Fruit fly (Drosophila melanogaster): ENCODE results near the gene CG42464.

Gene CG42464

DNA sequence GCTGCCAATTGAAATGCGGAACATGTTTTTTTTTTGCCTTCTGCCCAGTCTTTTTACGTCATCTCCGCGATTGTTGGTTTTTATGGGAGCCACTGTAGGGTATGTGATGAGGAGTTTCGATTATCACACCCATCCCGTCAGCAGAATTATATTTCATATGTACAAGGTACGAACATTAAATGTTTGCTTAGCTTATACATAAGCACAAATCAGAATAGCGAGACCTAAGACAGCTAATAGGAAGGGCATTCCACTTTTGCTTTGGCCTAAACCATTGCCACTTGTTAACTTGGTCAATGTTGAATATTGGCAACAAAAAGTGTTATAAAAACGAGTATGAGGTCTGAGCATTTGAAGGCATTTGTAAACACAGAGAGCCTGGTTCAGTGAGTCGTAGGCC, 4.0 kb downstream of the CG42464 start, which contains the start of gene CG2816 (continued):
- TF ChIP-seq CG5180 (GFP tag; optimal IDR thresholded peaks at IDR 0.05) (no peak), CG17359 (tag; optimal IDR thresholded peaks at IDR 0.05) (peak; percentile 18), CG12071 (GFP tag; optimal IDR thresholded peaks at IDR 0.05) (peak; percentile 20), ind (GFP tag; optimal IDR thresholded peaks at IDR 0.05) (peak; percentile 59), Max (GFP tag; optimal IDR thresholded peaks at IDR 0.05) (no peak), Opbp (GFP tag; IDR thresholded peaks at IDR 0.05; ENCODE audit: partially characterized antibody) (no peak), MBD-R2 (GFP tag; IDR thresholded peaks at IDR 0.05) (peak; percentile 18; the same call in 1 of the 2 replicates), CrebB (tag; optimal IDR thresholded peaks at IDR 0.05) (peak; percentile 70), gsb-n (tag; optimal IDR thresholded peaks at IDR 0.05) (no peak), tna (GFP tag; IDR thresholded peaks at IDR 0.05; ENCODE audit: partially characterized antibody) (no peak), Atf3 (GFP tag; optimal IDR thresholded peaks at IDR 0.05) (peak; percentile 26), CG6654 (GFP tag; optimal IDR thresholded peaks at IDR 0.05) (no peak), CG14014 (GFP tag; IDR thresholded peaks at IDR 0.05) (peak; percentile 92), Atf-2 (GFP tag; optimal IDR thresholded peaks at IDR 0.05) (peak; percentile 63), CG4820 (GFP tag; optimal IDR thresholded peaks at IDR 0.05) (no peak), Poxn (GFP tag; IDR thresholded peaks at IDR 0.05) (peak; percentile 37; the same call in 1 of the 2 replicates), pros (GFP tag; optimal IDR thresholded peaks at IDR 0.05) (no peak), Taf1 (GFP tag; IDR thresholded peaks at IDR 0.05) (peak; percentile 73), amos (GFP tag; IDR thresholded peaks at IDR 0.05; ENCODE audit: partially characterized antibody) (no peak), Asciz (GFP tag; optimal IDR thresholded peaks at IDR 0.05) (no peak), run (tag; optimal IDR thresholded peaks at IDR 0.05) (no peak), Fer3 (tag; optimal IDR thresholded peaks at IDR 0.05) (peak; percentile 63), Fer2 (tag; optimal IDR thresholded peaks at IDR 0.05) (peak; percentile 36), D (optimal IDR thresholded peaks at IDR 0.05) (no peak), D (GFP tag; optimal IDR thresholded peaks at IDR 0.05) (no peak), CG15696 (tag; optimal IDR thresholded peaks at IDR 0.05) (no peak), HLH4C (GFP tag; IDR thresholded peaks at IDR 0.05; ENCODE audit: partially characterized antibody) (no peak), CG6254 (GFP tag; optimal IDR thresholded peaks at IDR 0.05) (no peak), emc (GFP tag; optimal IDR thresholded peaks at IDR 0.05) (no peak), CG1024 (GFP tag; IDR thresholded peaks at IDR 0.05) (no peak), Dll (GFP tag; IDR thresholded peaks at IDR 0.05; ENCODE audit: partially characterized antibody) (no peak), CG31388 (GFP tag; optimal IDR thresholded peaks at IDR 0.05) (no peak), Pdp1 (GFP tag; optimal IDR thresholded peaks at IDR 0.05) (peak in 1 of 2 experiments; percentile 56), Antp (GFP tag; optimal IDR thresholded peaks at IDR 0.05) (peak; percentile 32), PHDP (tag; optimal IDR thresholded peaks at IDR 0.05) (peak; percentile 74), CG10959 (GFP tag; IDR thresholded peaks at IDR 0.05) (no peak), CG4328 (GFP tag; optimal IDR thresholded peaks at IDR 0.05) (no peak), MESR4 (GFP tag; optimal IDR thresholded peaks at IDR 0.05) (no peak), CG14710 (tag; optimal IDR thresholded peaks at IDR 0.05) (no peak), tio (GFP tag; optimal IDR thresholded peaks at IDR 0.05) (peak; percentile 36), NK7.1 (GFP tag; optimal IDR thresholded peaks at IDR 0.05) (peak; percentile 18), CG12391 (tag; optimal IDR thresholded peaks at IDR 0.05) (no peak), oc (tag; optimal IDR thresholded peaks at IDR 0.05) (no peak), Sox100B (GFP tag; optimal IDR thresholded peaks at IDR 0.05) (peak; percentile 4), gt (GFP tag; IDR thresholded peaks at IDR 0.05) (no peak), eve (GFP tag; optimal IDR thresholded peaks at IDR 0.05) (peak in 1 of 2 experiments; percentile 28), dimm (GFP tag; IDR thresholded peaks at IDR 0.05) (no peak), HLH54F (GFP tag; optimal IDR thresholded peaks at IDR 0.05) (peak; percentile 72), CG34422 (GFP tag; IDR thresholded peaks at IDR 0.05) (no peak), Fer1 (GFP tag; optimal IDR thresholded peaks at IDR 0.05) (peak; percentile 9), CG8478 (optimal IDR thresholded peaks at IDR 0.05) (no peak)

All from whole organism, embryonic.